Worm (Caenorhabditis elegans) whole organism, L1 larva: ENCODE measurements around the gene srt-40.

Experiments
- nhr-11 ChIP-seq: fragments of 150-350 bp; optimal IDR thresholded peaks from 2 replicates; lab custom pipeline; 2014; ENCODE audit warnings: missing biosample characterization, missing genetic modification characterization
- snpc-4 ChIP-seq: fragments of 150-350 bp; optimal IDR thresholded peaks from 2 replicates; lab custom pipeline; 2014; ENCODE audit warnings: missing biosample characterization, missing genetic modification characterization
- sox-4 ChIP-seq: sonication (generic microtip); optimal IDR thresholded peaks from 2 replicates; lab custom pipeline; 2016; ENCODE audit warnings: missing genetic modification characterization, missing compliant biosample characterization

ce11 chrV:2191122-2191521 lies 15.0 kb downstream of the srt-40 start, which contains the start of gene srbc-42:
- no peak for TF ChIP-seq nhr-11 (tag; lab: Kevin White, UChicago)
- no peak for TF ChIP-seq sox-4 (tag; lab: Kevin White, UChicago)
- no peak for TF ChIP-seq snpc-4 (tag; lab: Kevin White, UChicago)
